Fruit fly (Drosophila melanogaster) whole organism, embryonic: Measurements from ENCODE around the gene CG13876.

Source experiments
- ATbp ChIP-seq: fragments of 200-800 bp; sonication (Bioruptor generic); optimal IDR thresholded peaks from 2 replicates; lab custom pipeline; 2017; ENCODE audit warnings: missing biosample characterization, mild to moderate bottlenecking, missing genetic modification characterization, missing genetic modification reagents
- CG10274 ChIP-seq: fragments of 200-800 bp; sonication (Bioruptor generic); optimal IDR thresholded peaks from 3 replicates; lab custom pipeline; 2017; ENCODE audit warnings: missing biosample characterization, mild to moderate bottlenecking, missing genetic modification characterization
- CG10431 ChIP-seq: fragments of 200-800 bp; sonication (Bioruptor generic); optimal IDR thresholded peaks from 3 replicates; lab custom pipeline; 2018; ENCODE audit warnings: missing biosample characterization, mild to moderate bottlenecking, missing genetic modification characterization
- CG12744 ChIP-seq: fragments of 200-800 bp; sonication (Bioruptor generic); optimal IDR thresholded peaks from 2 replicates; lab custom pipeline; 2016; ENCODE audit warnings: missing biosample characterization, missing genetic modification characterization
- CG12769 ChIP-seq: fragments of 200-800 bp; sonication (Bioruptor generic); optimal IDR thresholded peaks from 2 replicates; lab custom pipeline; 2019; ENCODE audit warnings: missing biosample characterization, mild to moderate bottlenecking, missing genetic modification characterization, moderate library complexity
- CG14710 ChIP-seq: fragments of 200-800 bp; sonication (Bioruptor generic); optimal IDR thresholded peaks from 3 replicates; lab custom pipeline; 2019; ENCODE audit warnings: missing biosample characterization, mild to moderate bottlenecking, missing genetic modification characterization, moderate library complexity
- CG15269 ChIP-seq: fragments of 200-800 bp; sonication (Bioruptor generic); optimal IDR thresholded peaks from 2 replicates; lab custom pipeline; 2018; ENCODE audit warnings: missing biosample characterization, mild to moderate bottlenecking, missing genetic modification characterization, moderate library complexity
- CG17328 ChIP-seq: fragments of 200-800 bp; sonication (Bioruptor generic); IDR thresholded peaks from 2 replicates; pipeline ENCODE4 v1.3.6; 2022; ENCODE audit warnings: missing biosample characterization, missing genetic modification characterization
- CG2199 ChIP-seq: fragments of 200-800 bp; sonication (Bioruptor generic); IDR thresholded peaks from 3 replicates; pipeline ENCODE4 v1.3.6; 2022; ENCODE audit warnings: missing biosample characterization, missing genetic modification characterization
- CG3847 ChIP-seq: fragments of 200-800 bp; sonication (Bioruptor generic); IDR thresholded peaks from 2 replicates; pipeline ENCODE4 v1.3.6; 2022; ENCODE audit warnings: missing biosample characterization, missing genetic modification characterization
- CG4328 ChIP-seq: fragments of 200-800 bp; sonication (Bioruptor generic); optimal IDR thresholded peaks from 3 replicates; lab custom pipeline; 2017; ENCODE audit warnings: missing biosample characterization, missing genetic modification reagents, missing genetic modification characterization
- CG4617 ChIP-seq: fragments of 200-800 bp; sonication (Bioruptor generic); optimal IDR thresholded peaks from 3 replicates; lab custom pipeline; 2016; ENCODE audit warnings: missing biosample characterization, missing genetic modification characterization, borderline replicate concordance
- CG6813 ChIP-seq: fragments of 200-800 bp; sonication (Bioruptor generic); optimal IDR thresholded peaks from 2 replicates; lab custom pipeline; 2017; ENCODE audit warnings: missing biosample characterization, missing genetic modification characterization, mild to moderate bottlenecking, moderate library complexity, missing genetic modification reagents
- CG7987 ChIP-seq: fragments of 200-800 bp; sonication (Bioruptor generic); optimal IDR thresholded peaks from 2 replicates; lab custom pipeline; 2018; ENCODE audit warnings: missing biosample characterization, mild to moderate bottlenecking, missing genetic modification characterization, moderate library complexity
- CG9932 ChIP-seq: fragments of 200-800 bp; sonication (Bioruptor generic); IDR thresholded peaks from 2 replicates; pipeline ENCODE4 v1.3.6; 2022; ENCODE audit warnings: missing biosample characterization, missing genetic modification characterization
- CTCF ChIP-seq: fragments of 200-800 bp; sonication (Bioruptor generic); optimal IDR thresholded peaks from 2 replicates; lab custom pipeline; 2017; ENCODE audit warnings: missing biosample characterization, mild to moderate bottlenecking, missing genetic modification characterization, moderate library complexity
- ERR ChIP-seq: fragments of 200-800 bp; sonication (Bioruptor generic); optimal IDR thresholded peaks from 2 replicates; lab custom pipeline; 2016; ENCODE audit warnings: missing biosample characterization, missing genetic modification characterization
- Fer3 ChIP-seq: fragments of 200-800 bp; sonication (Bioruptor generic); optimal IDR thresholded peaks from 2 replicates; lab custom pipeline; 2018; ENCODE audit warnings: missing biosample characterization, mild to moderate bottlenecking, missing genetic modification characterization, moderate library complexity
- H15 ChIP-seq: fragments of 200-800 bp; sonication (Bioruptor generic); IDR thresholded peaks from 3 replicates; pipeline ENCODE4 v1.3.6; 2022; ENCODE audit warnings: missing biosample characterization, missing genetic modification characterization
- HLH4C ChIP-seq: fragments of 200-800 bp; sonication (Bioruptor generic); IDR thresholded peaks from 3 replicates; pipeline ENCODE4 v1.3.6; 2022; ENCODE audit warnings: missing biosample characterization, missing genetic modification characterization; ENCODE audit not compliant: partially characterized antibody
- HLH54F ChIP-seq: fragments of 200-800 bp; sonication (Bioruptor generic); optimal IDR thresholded peaks from 3 replicates; lab custom pipeline; 2016; ENCODE audit warnings: missing biosample characterization, missing genetic modification characterization
- Hey ChIP-seq: fragments of 200-800 bp; sonication (Bioruptor generic); optimal IDR thresholded peaks from 3 replicates; lab custom pipeline; 2018; ENCODE audit warnings: missing biosample characterization, mild to moderate bottlenecking, missing genetic modification characterization
- HmgZ ChIP-seq: fragments of 200-800 bp; sonication (Bioruptor generic); optimal IDR thresholded peaks from 2 replicates; lab custom pipeline; 2018; ENCODE audit warnings: missing biosample characterization, mild to moderate bottlenecking, missing genetic modification characterization
- Hr51 ChIP-seq, 2 experiments: fragments of 200-800 bp; sonication (Bioruptor generic); optimal IDR thresholded peaks; 2 replicates in 1 of 2; 3 replicates in 1 of 2; lab custom pipeline; 2016 to 2018; ENCODE audit warnings: missing biosample characterization in 2 of 2, missing genetic modification characterization in 2 of 2, mild to moderate bottlenecking in 1 of 2, moderate library complexity in 1 of 2
- Lpt ChIP-seq: fragments of >200 bp; optimal IDR thresholded peaks from 2 replicates; lab custom pipeline; 2018; ENCODE audit warnings: missing biosample characterization, missing genetic modification characterization
- Med ChIP-seq: fragments of 200-800 bp; sonication (Bioruptor generic); peaks from one replicate; lab custom pipeline; 2016; ENCODE audit warnings: missing biosample characterization, missing genetic modification characterization, mild to moderate bottlenecking, inconsistent platforms, moderate library complexity
- NC2β ChIP-seq: fragments of 200-800 bp; sonication (Bioruptor generic); optimal IDR thresholded peaks from 2 replicates; lab custom pipeline; 2016; ENCODE audit warnings: missing biosample characterization, missing genetic modification characterization
- ab ChIP-seq: fragments of 200-800 bp; sonication (Bioruptor generic); optimal IDR thresholded peaks from 2 replicates; lab custom pipeline; 2016; ENCODE audit warnings: missing biosample characterization, missing genetic modification characterization
- az2 ChIP-seq: fragments of 200-800 bp; sonication (Bioruptor generic); optimal IDR thresholded peaks from 3 replicates; lab custom pipeline; 2016; ENCODE audit warnings: missing biosample characterization, missing genetic modification characterization
- cato ChIP-seq: fragments of 200-800 bp; sonication (Bioruptor generic); optimal IDR thresholded peaks from 2 replicates; lab custom pipeline; 2016; ENCODE audit warnings: missing biosample characterization, missing genetic modification characterization, borderline replicate concordance
- caup ChIP-seq: fragments of 200-800 bp; sonication (Bioruptor generic); optimal IDR thresholded peaks from 3 replicates; lab custom pipeline; 2017; ENCODE audit warnings: missing biosample characterization, mild to moderate bottlenecking, missing genetic modification characterization, moderate library complexity; ENCODE audit not compliant: severe bottlenecking
- ci ChIP-seq: fragments of 200-800 bp; sonication (Bioruptor generic); IDR thresholded peaks from 3 replicates; pipeline ENCODE4 v1.3.6; 2022; ENCODE audit warnings: missing biosample characterization, missing genetic modification characterization
- dan ChIP-seq: fragments of 200-800 bp; sonication (Bioruptor generic); IDR thresholded peaks from 2 replicates; pipeline ENCODE4 v1.3.6; 2022; ENCODE audit warnings: missing biosample characterization, missing genetic modification characterization
- fd64A ChIP-seq: fragments of 200-800 bp; sonication (Bioruptor generic); optimal IDR thresholded peaks from 3 replicates; lab custom pipeline; 2018; ENCODE audit warnings: missing biosample characterization, mild to moderate bottlenecking, missing genetic modification characterization
- grau ChIP-seq: fragments of 200-800 bp; optimal IDR thresholded peaks from 3 replicates; lab custom pipeline; 2019; ENCODE audit warnings: missing biosample characterization, mild to moderate bottlenecking, missing genetic modification characterization, moderate library complexity
- jigr1 ChIP-seq: fragments of 200-800 bp; sonication (Bioruptor generic); IDR thresholded peaks from 3 replicates; pipeline ENCODE4 v1.3.6; 2022; ENCODE audit warnings: missing biosample characterization, missing genetic modification characterization
- lola ChIP-seq, 3 experiments: fragments of >200 bp in 2 of 3; fragments of 200-800 bp in 1 of 3; sonication (Bioruptor generic) in 1 of 3; optimal IDR thresholded peaks; 2 replicates each; lab custom pipeline; 2017 to 2019; ENCODE audit warnings: missing biosample characterization in 3 of 3, missing genetic modification characterization in 3 of 3, mild to moderate bottlenecking in 1 of 3, moderate library complexity in 1 of 3
- nmo ChIP-seq: fragments of 200-800 bp; sonication (Bioruptor generic); optimal IDR thresholded peaks from 2 replicates; lab custom pipeline; 2018; ENCODE audit warnings: missing biosample characterization, mild to moderate bottlenecking, missing genetic modification characterization, moderate library complexity
- pros ChIP-seq: fragments of 200-800 bp; sonication (Bioruptor generic); optimal IDR thresholded peaks from 3 replicates; lab custom pipeline; 2019; ENCODE audit warnings: missing biosample characterization, mild to moderate bottlenecking, missing genetic modification characterization, moderate library complexity
- pum ChIP-seq: fragments of 200-800 bp; sonication (Bioruptor generic); optimal IDR thresholded peaks from 2 replicates; lab custom pipeline; 2016; ENCODE audit warnings: missing biosample characterization, missing genetic modification characterization
- ro ChIP-seq: fragments of 200-800 bp; sonication (Bioruptor generic); IDR thresholded peaks from 2 replicates; pipeline ENCODE4 v1.3.6; 2022; ENCODE audit warnings: missing biosample characterization, missing genetic modification characterization
- row ChIP-seq: fragments of 200-800 bp; sonication (Bioruptor generic); IDR thresholded peaks from 3 replicates; pipeline ENCODE4 v1.3.6; 2022; ENCODE audit warnings: missing biosample characterization, missing genetic modification characterization
- scrt ChIP-seq: fragments of 200-800 bp; sonication (Bioruptor generic); optimal IDR thresholded peaks from 2 replicates; lab custom pipeline; 2018; ENCODE audit warnings: missing biosample characterization, mild to moderate bottlenecking, missing genetic modification characterization, moderate library complexity
- sima ChIP-seq: fragments of 200-800 bp; sonication (Bioruptor generic); optimal IDR thresholded peaks from 2 replicates; lab custom pipeline; 2016; ENCODE audit warnings: missing biosample characterization, missing genetic modification characterization
- stc ChIP-seq: fragments of 200-800 bp; sonication (Bioruptor generic); IDR thresholded peaks from 2 replicates; pipeline ENCODE4 v1.3.6; 2022; ENCODE audit warnings: missing biosample characterization, missing genetic modification characterization
- sug ChIP-seq: fragments of 200-800 bp; optimal IDR thresholded peaks from 2 replicates; lab custom pipeline; 2019; ENCODE audit warnings: missing biosample characterization, mild to moderate bottlenecking, missing genetic modification characterization, moderate library complexity
- tna ChIP-seq: fragments of 200-800 bp; sonication (Bioruptor generic); IDR thresholded peaks from 2 replicates; pipeline ENCODE4 v1.3.6; 2022; ENCODE audit warnings: missing biosample characterization, missing genetic modification characterization; ENCODE audit not compliant: partially characterized antibody
- tx ChIP-seq: fragments of 200-800 bp; sonication (Bioruptor generic); optimal IDR thresholded peaks from 2 replicates; lab custom pipeline; 2016; ENCODE audit warnings: missing biosample characterization, missing genetic modification characterization
- wek ChIP-seq: fragments of 200-800 bp; sonication (Bioruptor generic); optimal IDR thresholded peaks from 3 replicates; lab custom pipeline; 2018; ENCODE audit warnings: missing biosample characterization, mild to moderate bottlenecking, missing genetic modification characterization, moderate library complexity
- zfh1 ChIP-seq: fragments of 200-800 bp; sonication (Bioruptor generic); IDR thresholded peaks from 3 replicates; pipeline ENCODE4 v1.3.6; 2022; ENCODE audit warnings: missing biosample characterization, missing genetic modification characterization

Gene CG13876

DNA sequence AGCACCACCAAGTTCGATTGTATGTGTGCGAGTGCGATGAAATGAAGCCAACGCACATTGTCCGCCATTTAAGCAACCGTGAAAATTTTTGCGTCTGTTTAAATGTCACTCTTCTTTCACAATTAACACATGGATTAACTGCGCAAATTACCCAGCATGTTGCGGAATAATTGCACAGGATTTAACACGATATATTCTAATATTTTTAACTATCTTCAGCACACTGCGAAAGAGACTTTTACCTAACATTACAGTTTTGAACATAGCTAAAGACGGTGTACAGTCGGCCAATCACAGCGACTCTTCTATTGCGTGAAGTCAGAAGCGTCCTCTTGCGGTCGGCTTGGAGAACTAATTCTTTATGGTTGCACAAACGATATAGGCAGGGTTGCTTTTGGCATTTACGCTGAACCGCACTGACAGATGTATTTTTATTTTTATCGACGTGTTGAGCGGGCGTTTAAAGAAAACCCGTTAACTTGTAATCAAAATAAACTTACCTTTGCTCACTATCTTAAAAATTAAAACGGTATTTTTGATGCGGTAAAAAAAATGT lies 40.8 kb downstream of the CG13876 start (continued):
- TF ChIP-seq HmgZ: peak; percentile 87
- TF ChIP-seq nmo (GFP tag; lab: Kevin White, UChicago): peak; percentile 64
- TF ChIP-seq scrt (GFP tag; lab: Kevin White, UChicago): no peak
- TF ChIP-seq fd64A (GFP tag; lab: Kevin White, UChicago): no peak
- no peak for TF ChIP-seq sima (GFP tag; lab: Kevin White, UChicago)
- TF ChIP-seq CG14710 (tag; lab: Kevin White, UChicago): peak; percentile 69
- TF ChIP-seq CG15269 (tag; lab: Kevin White, UChicago): no peak
- TF ChIP-seq CG4328 (GFP tag; lab: Kevin White, UChicago): no peak
- TF ChIP-seq az2 (GFP tag; lab: Kevin White, UChicago): peak; percentile 6
- TF ChIP-seq CTCF (GFP tag; lab: Kevin White, UChicago): peak; percentile 96
- no peak for TF ChIP-seq caup
- TF ChIP-seq sug (tag; lab: Kevin White, UChicago): no peak
- peak; percentile 19 for TF ChIP-seq pum
- TF ChIP-seq Fer3 (tag; lab: Kevin White, UChicago): no peak
- no peak for TF ChIP-seq CG6813 (GFP tag; lab: Kevin White, UChicago)
- TF ChIP-seq HLH4C (GFP tag; lab: Robert Waterston, UW): peak; percentile 64; the same call in 2 of the 3 replicates
- no peak for TF ChIP-seq ATbp (GFP tag; lab: Kevin White, UChicago)
- TF ChIP-seq ab (GFP tag; lab: Kevin White, UChicago): peak; percentile 48
- peak; percentile 66; the same call in 2 of the 3 replicates for TF ChIP-seq zfh1 (GFP tag; lab: Robert Waterston, UW)
- no peak for TF ChIP-seq CG17328 (GFP tag; lab: Robert Waterston, UW)
- TF ChIP-seq H15 (GFP tag; lab: Robert Waterston, UW): 0 out of 3 replicates have a peak, but pooled peaks have one; percentile 40
- TF ChIP-seq CG4617 (GFP tag; lab: Kevin White, UChicago): peak; percentile 94
- TF ChIP-seq grau (tag; lab: Kevin White, UChicago): no peak
- TF ChIP-seq ci (GFP tag; lab: Robert Waterston, UW): peak; percentile 84
- TF ChIP-seq tna (GFP tag; lab: Robert Waterston, UW): peak; percentile 71
- no peak for TF ChIP-seq CG10431 (GFP tag; lab: Kevin White, UChicago)
- peak; percentile 36 for TF ChIP-seq HLH54F
- TF ChIP-seq CG9932 (GFP tag; lab: Robert Waterston, UW): no peak
- no peak for TF ChIP-seq stc (GFP tag; lab: Robert Waterston, UW)
- no peak for TF ChIP-seq tx
- no peak for TF ChIP-seq CG12769 (tag; lab: Kevin White, UChicago)
- TF ChIP-seq CG7987 (GFP tag; lab: Kevin White, UChicago): peak; percentile 83
- peak; percentile 58 for TF ChIP-seq CG3847
- no peak for TF ChIP-seq pros (GFP tag; lab: Kevin White, UChicago)
- TF ChIP-seq CG12744 (GFP tag; lab: Kevin White, UChicago): peak; percentile 21
- TF ChIP-seq dan (GFP tag; lab: Robert Waterston, UW): no peak
- no peak for TF ChIP-seq Hey (tag; lab: Kevin White, UChicago)
- no peak for TF ChIP-seq wek (GFP tag; lab: Kevin White, UChicago)
- TF ChIP-seq NC2β (GFP tag; lab: Kevin White, UChicago): peak; percentile 68
- 0 out of 3 replicates have a peak, but pooled peaks have one; percentile 50 for TF ChIP-seq CG2199 (GFP tag; lab: Robert Waterston, UW)
- no peak for TF ChIP-seq cato (GFP tag; lab: Kevin White, UChicago)
- TF ChIP-seq lola (GFP tag; optimal IDR thresholded peaks at IDR 0.05; lab: Kevin White, UChicago): no peak
- no peak for TF ChIP-seq Lpt (GFP tag; lab: Kevin White, UChicago)
- TF ChIP-seq Hr51 (GFP tag; optimal IDR thresholded peaks at IDR 0.05; lab: Kevin White, UChicago): peak in 1 of 2 experiments; percentile 12
- peak; percentile 94 for TF ChIP-seq Med
- peak; percentile 24 for TF ChIP-seq ERR
- no peak for TF ChIP-seq jigr1 (GFP tag; lab: Robert Waterston, UW)
- no peak for TF ChIP-seq ro (GFP tag; lab: Robert Waterston, UW)
- no peak for TF ChIP-seq CG10274
- peak; percentile 50 for TF ChIP-seq row
